Fruit fly (Drosophila melanogaster) whole organism, embryonic: ENCODE results near the gene CG13676.
A peak's percentile ranks its signal among the peaks of the same experiment; 100 is the strongest.

Experiments
- Bgb ChIP-seq: fragments of 200-800 bp; sonication (Bioruptor generic); IDR thresholded peaks from 2 replicates; pipeline ENCODE4 v1.3.6; 2022; ENCODE audit warnings: missing biosample characterization, missing genetic modification characterization; ENCODE audit not compliant: partially characterized antibody
- CG10274 ChIP-seq: fragments of 200-800 bp; sonication (Bioruptor generic); optimal IDR thresholded peaks from 3 replicates; lab custom pipeline; 2017; ENCODE audit warnings: missing biosample characterization, mild to moderate bottlenecking, missing genetic modification characterization
- CG11696 ChIP-seq: fragments of 200-800 bp; sonication (Bioruptor generic); IDR thresholded peaks from 2 replicates; pipeline ENCODE4 v1.3.6; 2022; ENCODE audit warnings: missing biosample characterization, missing genetic modification characterization
- CG15073 ChIP-seq: fragments of 200-800 bp; sonication (Bioruptor generic); optimal IDR thresholded peaks from 2 replicates; lab custom pipeline; 2016; ENCODE audit warnings: missing biosample characterization, missing genetic modification characterization
- CG15269 ChIP-seq: fragments of 200-800 bp; sonication (Bioruptor generic); optimal IDR thresholded peaks from 2 replicates; lab custom pipeline; 2018; ENCODE audit warnings: missing biosample characterization, mild to moderate bottlenecking, missing genetic modification characterization, moderate library complexity
- CG16779 ChIP-seq: fragments of 200-800 bp; sonication (Bioruptor generic); IDR thresholded peaks from 2 replicates; pipeline ENCODE4 v1.3.6; 2022; ENCODE audit warnings: missing biosample characterization, missing genetic modification characterization
- CG17186 ChIP-seq: fragments of 200-800 bp; sonication (Bioruptor generic); optimal IDR thresholded peaks from 3 replicates; lab custom pipeline; 2017; ENCODE audit warnings: missing biosample characterization, missing genetic modification reagents, missing genetic modification characterization
- CG18262 ChIP-seq: fragments of 200-800 bp; optimal IDR thresholded peaks from 3 replicates; lab custom pipeline; 2019; ENCODE audit warnings: missing biosample characterization, mild to moderate bottlenecking, missing genetic modification characterization, moderate library complexity
- CG18599 ChIP-seq: fragments of 200-800 bp; sonication (Bioruptor generic); optimal IDR thresholded peaks from 3 replicates; lab custom pipeline; 2017; ENCODE audit warnings: missing biosample characterization, missing genetic modification characterization, mild to moderate bottlenecking, moderate library complexity, missing genetic modification reagents
- CG31388 ChIP-seq: fragments of 200-800 bp; sonication (Bioruptor generic); optimal IDR thresholded peaks from 2 replicates; lab custom pipeline; 2016; ENCODE audit warnings: missing biosample characterization, missing genetic modification characterization
- CG34224 ChIP-seq: fragments of 200-800 bp; sonication (Bioruptor generic); IDR thresholded peaks from 3 replicates; pipeline ENCODE4 v1.3.6; 2022; ENCODE audit warnings: missing biosample characterization, missing genetic modification characterization; ENCODE audit not compliant: partially characterized antibody
- CG5180 ChIP-seq: fragments of 200-800 bp; sonication (Bioruptor generic); optimal IDR thresholded peaks from 3 replicates; lab custom pipeline; 2017; ENCODE audit warnings: missing biosample characterization, missing genetic modification characterization, mild to moderate bottlenecking, moderate library complexity, missing genetic modification reagents
- CG5245 ChIP-seq: fragments of 200-800 bp; sonication (Bioruptor generic); optimal IDR thresholded peaks from 3 replicates; lab custom pipeline; 2016; ENCODE audit warnings: missing biosample characterization, missing genetic modification characterization
- CG7556 ChIP-seq: fragments of 200-800 bp; sonication (Bioruptor generic); optimal IDR thresholded peaks from 2 replicates; lab custom pipeline; 2017; ENCODE audit warnings: missing biosample characterization, mild to moderate bottlenecking, missing genetic modification characterization
- CG8089 ChIP-seq: fragments of 200-800 bp; sonication (Bioruptor generic); optimal IDR thresholded peaks from 3 replicates; lab custom pipeline; 2016; ENCODE audit warnings: missing biosample characterization, missing genetic modification characterization
- CG8478 ChIP-seq: fragments of >200 bp; optimal IDR thresholded peaks from 2 replicates; lab custom pipeline; 2018
- CG8765 ChIP-seq: fragments of 200-800 bp; sonication (Bioruptor generic); IDR thresholded peaks from 2 replicates; pipeline ENCODE4 v1.3.6; 2022; ENCODE audit warnings: missing biosample characterization, missing genetic modification characterization
- CG9797 ChIP-seq: fragments of 200-800 bp; sonication (Bioruptor generic); optimal IDR thresholded peaks from 3 replicates; lab custom pipeline; 2018; ENCODE audit warnings: missing biosample characterization, mild to moderate bottlenecking, missing genetic modification characterization
- CHES-1-like ChIP-seq: fragments of 200-800 bp; sonication (Bioruptor generic); optimal IDR thresholded peaks from 2 replicates; lab custom pipeline; 2016; ENCODE audit warnings: missing biosample characterization, missing genetic modification characterization
- CoRest ChIP-seq: fragments of 200-800 bp; sonication (Bioruptor generic); optimal IDR thresholded peaks from 3 replicates; lab custom pipeline; 2018; ENCODE audit warnings: missing biosample characterization, mild to moderate bottlenecking, missing genetic modification characterization, moderate library complexity
- Doc3 ChIP-seq: fragments of 200-800 bp; sonication (Bioruptor generic); IDR thresholded peaks from 3 replicates; pipeline ENCODE4 v1.3.6; 2022; ENCODE audit warnings: missing biosample characterization, missing genetic modification characterization; ENCODE audit not compliant: partially characterized antibody
- Dp ChIP-seq: fragments of 200-800 bp; sonication (Bioruptor generic); optimal IDR thresholded peaks from 2 replicates; lab custom pipeline; 2018; ENCODE audit warnings: missing biosample characterization, mild to moderate bottlenecking, missing genetic modification characterization, moderate library complexity
- Ets65A ChIP-seq: fragments of 200-800 bp; sonication (Bioruptor generic); peaks from one replicate; lab custom pipeline; 2016; ENCODE audit warnings: missing biosample characterization, missing genetic modification characterization
- Fer1 ChIP-seq: fragments of 200-800 bp; sonication (Bioruptor generic); optimal IDR thresholded peaks from 2 replicates; lab custom pipeline; 2017; ENCODE audit warnings: missing biosample characterization, mild to moderate bottlenecking, missing genetic modification characterization
- MESR4 ChIP-seq: fragments of 200-800 bp; sonication (Bioruptor generic); optimal IDR thresholded peaks from 2 replicates; lab custom pipeline; 2018; ENCODE audit warnings: missing biosample characterization, mild to moderate bottlenecking, missing genetic modification characterization, moderate library complexity
- Mes4 ChIP-seq: fragments of 200-800 bp; sonication (Bioruptor generic); optimal IDR thresholded peaks from 2 replicates; lab custom pipeline; 2016; ENCODE audit warnings: missing biosample characterization, missing genetic modification characterization
- Myb ChIP-seq: fragments of 200-800 bp; sonication (Bioruptor generic); optimal IDR thresholded peaks from 2 replicates; lab custom pipeline; 2016; ENCODE audit warnings: missing biosample characterization, missing genetic modification characterization
- NfI ChIP-seq: fragments of 200-800 bp; sonication (Bioruptor generic); optimal IDR thresholded peaks from 3 replicates; lab custom pipeline; 2018; ENCODE audit warnings: missing biosample characterization, mild to moderate bottlenecking, missing genetic modification characterization, moderate library complexity
- PHDP ChIP-seq: fragments of 200-800 bp; sonication (Bioruptor generic); optimal IDR thresholded peaks from 3 replicates; lab custom pipeline; 2018; ENCODE audit warnings: missing biosample characterization, mild to moderate bottlenecking, missing genetic modification characterization, moderate library complexity
- Rx ChIP-seq: fragments of 200-800 bp; sonication (Bioruptor generic); IDR thresholded peaks from 2 replicates; pipeline ENCODE4 v1.3.6; 2022; ENCODE audit warnings: missing biosample characterization, missing genetic modification characterization
- TFAM ChIP-seq: fragments of 200-800 bp; sonication (Bioruptor generic); optimal IDR thresholded peaks from 2 replicates; lab custom pipeline; 2017; ENCODE audit warnings: missing biosample characterization, missing genetic modification characterization, inconsistent platforms
- ap ChIP-seq: fragments of 200-800 bp; sonication (Bioruptor generic); IDR thresholded peaks from 2 replicates; pipeline ENCODE4 v1.3.6; 2022; ENCODE audit warnings: missing biosample characterization, missing genetic modification characterization
- dimm ChIP-seq: fragments of 200-800 bp; sonication (Bioruptor generic); IDR thresholded peaks from 2 replicates; pipeline ENCODE4 v1.3.6; 2022; ENCODE audit warnings: missing biosample characterization, missing genetic modification characterization
- dmrt11E ChIP-seq: fragments of 200-800 bp; sonication (Bioruptor generic); optimal IDR thresholded peaks from 3 replicates; lab custom pipeline; 2018; ENCODE audit warnings: missing biosample characterization, mild to moderate bottlenecking, missing genetic modification characterization, moderate library complexity
- emc ChIP-seq: fragments of 200-800 bp; sonication (Bioruptor generic); optimal IDR thresholded peaks from 2 replicates; lab custom pipeline; 2016; ENCODE audit warnings: missing biosample characterization, missing genetic modification characterization
- gcm ChIP-seq: fragments of 200-800 bp; sonication (Bioruptor generic); optimal IDR thresholded peaks from 2 replicates; lab custom pipeline; 2019; ENCODE audit warnings: missing biosample characterization, mild to moderate bottlenecking, missing genetic modification characterization, moderate library complexity
- gcm2 ChIP-seq: fragments of 200-800 bp; sonication (Bioruptor generic); optimal IDR thresholded peaks from 2 replicates; lab custom pipeline; 2016; ENCODE audit warnings: missing biosample characterization, missing genetic modification characterization
- grau ChIP-seq: fragments of 200-800 bp; optimal IDR thresholded peaks from 3 replicates; lab custom pipeline; 2019; ENCODE audit warnings: missing biosample characterization, mild to moderate bottlenecking, missing genetic modification characterization, moderate library complexity
- h ChIP-seq: fragments of >200 bp; optimal IDR thresholded peaks from 2 replicates; lab custom pipeline; 2017
- hth ChIP-seq: fragments of >200 bp; optimal IDR thresholded peaks from 2 replicates; lab custom pipeline; 2017; ENCODE audit warnings: inconsistent platforms
- jigr1 ChIP-seq: fragments of 200-800 bp; sonication (Bioruptor generic); IDR thresholded peaks from 3 replicates; pipeline ENCODE4 v1.3.6; 2022; ENCODE audit warnings: missing biosample characterization, missing genetic modification characterization
- luna ChIP-seq: fragments of 200-800 bp; sonication (Bioruptor generic); optimal IDR thresholded peaks from 2 replicates; lab custom pipeline; 2016; ENCODE audit warnings: missing biosample characterization, missing genetic modification characterization
- mld ChIP-seq: fragments of 200-800 bp; sonication (Bioruptor generic); IDR thresholded peaks from 3 replicates; pipeline ENCODE4 v1.3.6; 2022; ENCODE audit warnings: missing biosample characterization, missing genetic modification characterization; ENCODE audit not compliant: partially characterized antibody
- nerfin-1 ChIP-seq: fragments of 200-800 bp; sonication (Bioruptor generic); optimal IDR thresholded peaks from 3 replicates; lab custom pipeline; 2019; ENCODE audit warnings: missing biosample characterization, mild to moderate bottlenecking, missing genetic modification characterization, moderate library complexity
- pan ChIP-seq, 4 experiments: fragments of >200 bp in 3 of 4; fragments of 200-800 bp in 1 of 4; sonication (Bioruptor generic) in 1 of 4; optimal IDR thresholded peaks in 3 of 4; IDR thresholded peaks in 1 of 4; 2 replicates each; pipeline versions ENCODE4 v1.3.6 to Lab custom; 2017 to 2022; ENCODE audit warnings: missing biosample characterization in 2 of 4, missing genetic modification characterization in 2 of 4, mixed read lengths in 1 of 4
- phol ChIP-seq: fragments of 200-800 bp; sonication (Bioruptor generic); optimal IDR thresholded peaks from 3 replicates; lab custom pipeline; 2018; ENCODE audit warnings: missing biosample characterization, mild to moderate bottlenecking, missing genetic modification characterization, moderate library complexity
- prd ChIP-seq, 3 experiments: fragments of >200 bp in 2 of 3; fragments of 200-800 bp in 1 of 3; sonication (Bioruptor generic) in 1 of 3; optimal IDR thresholded peaks in 2 of 3; IDR thresholded peaks in 1 of 3; 2 replicates in 2 of 3; 3 replicates in 1 of 3; pipeline versions ENCODE4 v1.3.6 to Lab custom; 2017 to 2022; ENCODE audit warnings: missing biosample characterization in 1 of 3, missing genetic modification characterization in 1 of 3
- sima ChIP-seq: fragments of 200-800 bp; sonication (Bioruptor generic); optimal IDR thresholded peaks from 2 replicates; lab custom pipeline; 2016; ENCODE audit warnings: missing biosample characterization, missing genetic modification characterization
- sisA ChIP-seq: fragments of 200-800 bp; sonication (Bioruptor generic); IDR thresholded peaks from 2 replicates; pipeline ENCODE4 v1.3.6; 2022; ENCODE audit warnings: missing biosample characterization, missing genetic modification characterization
- ttk ChIP-seq: fragments of 200-800 bp; sonication (Bioruptor generic); IDR thresholded peaks from 2 replicates; pipeline ENCODE4 v2.1.2; 2022; ENCODE audit warnings: missing biosample characterization, missing genetic modification characterization

The CG13676 gene

dm6 chr3L:8096106-8096558, 55.5 kb downstream of the CG13676 start (continued):
- TF ChIP-seq CG5180 (GFP tag; lab: Kevin White, UChicago) (peak; percentile 81), Fer1 (peak; percentile 99), CG15269 (peak; percentile 98), gcm (GFP tag; lab: Kevin White, UChicago) (peak; percentile 88), CG17186 (GFP tag; lab: Kevin White, UChicago) (no peak), PHDP (peak; percentile 97), CG8478 (lab: Kevin White, UChicago) (no peak), sima (GFP tag; lab: Kevin White, UChicago) (no peak), CG15073 (peak; percentile 41), CG34224 (GFP tag; lab: Robert Waterston, UW) (no peak), CoRest (peak; percentile 98), sisA (peak; percentile 89), ap (GFP tag; lab: Robert Waterston, UW) (peak; percentile 87), prd (optimal IDR thresholded peaks at IDR 0.05; lab: Kevin White, UChicago) (no peak), prd (GFP tag; IDR thresholded peaks at IDR 0.05; lab: Robert Waterston, UW) (peak; percentile 95), dmrt11E (tag; lab: Kevin White, UChicago) (no peak), luna (GFP tag; lab: Kevin White, UChicago) (peak; percentile 82), Bgb (GFP tag; lab: Robert Waterston, UW) (no peak), gcm2 (peak; percentile 69), hth (lab: Kevin White, UChicago) (no peak), CG18599 (GFP tag; lab: Kevin White, UChicago) (peak; percentile 99), Doc3 (GFP tag; lab: Robert Waterston, UW) (no peak), TFAM (GFP tag; lab: Kevin White, UChicago) (no peak), Mes4 (no peak), NfI (GFP tag; lab: Kevin White, UChicago) (peak; percentile 97), MESR4 (GFP tag; lab: Kevin White, UChicago) (peak; percentile 20), ttk (peak; percentile 88), nerfin-1 (tag; lab: Kevin White, UChicago) (peak; percentile 65), pan (optimal IDR thresholded peaks at IDR 0.05; lab: Kevin White, UChicago) (no peak), pan (GFP tag; optimal IDR thresholded peaks at IDR 0.05 in 1 of 2, IDR thresholded peaks at IDR 0.05 in 1 of 2) (peak in 1 of 2 experiments; percentile 94), CG5245 (GFP tag; lab: Kevin White, UChicago) (peak; percentile 74), CG10274 (GFP tag; lab: Kevin White, UChicago) (peak; percentile 86), Dp (GFP tag; lab: Kevin White, UChicago) (peak; percentile 14), Ets65A (GFP tag; lab: Kevin White, UChicago) (peak; percentile 96), jigr1 (GFP tag; lab: Robert Waterston, UW) (peak; percentile 79; the same call in 2 of the 3 replicates), CG9797 (no peak), CG8765 (GFP tag; lab: Robert Waterston, UW) (peak; percentile 61; the same call in 1 of the 2 replicates), CG8089 (GFP tag; lab: Kevin White, UChicago) (peak; percentile 44), emc (GFP tag; lab: Kevin White, UChicago) (peak; percentile 72), Myb (GFP tag; lab: Kevin White, UChicago) (peak; percentile 64), CG7556 (peak; percentile 98), Rx (GFP tag; lab: Robert Waterston, UW) (peak; percentile 75; the same call in 1 of the 2 replicates), CG18262 (peak; percentile 85), CG31388 (GFP tag; lab: Kevin White, UChicago) (peak; percentile 79), phol (tag; lab: Kevin White, UChicago) (peak; percentile 85), CG11696 (GFP tag; lab: Robert Waterston, UW) (peak; percentile 83), CHES-1-like (GFP tag; lab: Kevin White, UChicago) (peak; percentile 75), dimm (GFP tag; lab: Robert Waterston, UW) (peak; percentile 65), h (lab: Kevin White, UChicago) (no peak), grau (tag; lab: Kevin White, UChicago) (peak; percentile 97), mld (no peak), CG16779 (GFP tag; lab: Robert Waterston, UW) (peak; percentile 86)
